Fruit fly (Drosophila melanogaster) Kc167 (cell line): Measurements from ENCODE around the gene CG34179.

Experiments
- psq ChIP-seq: fragments of >200 bp; optimal IDR thresholded peaks from 2 replicates; lab custom pipeline; 2017; ENCODE audit warnings: missing external identifiers
- ttk ChIP-seq: sonication (Bioruptor generic); optimal IDR thresholded peaks from 2 replicates; lab custom pipeline; 2017; ENCODE audit warnings: missing external identifiers

DNA sequence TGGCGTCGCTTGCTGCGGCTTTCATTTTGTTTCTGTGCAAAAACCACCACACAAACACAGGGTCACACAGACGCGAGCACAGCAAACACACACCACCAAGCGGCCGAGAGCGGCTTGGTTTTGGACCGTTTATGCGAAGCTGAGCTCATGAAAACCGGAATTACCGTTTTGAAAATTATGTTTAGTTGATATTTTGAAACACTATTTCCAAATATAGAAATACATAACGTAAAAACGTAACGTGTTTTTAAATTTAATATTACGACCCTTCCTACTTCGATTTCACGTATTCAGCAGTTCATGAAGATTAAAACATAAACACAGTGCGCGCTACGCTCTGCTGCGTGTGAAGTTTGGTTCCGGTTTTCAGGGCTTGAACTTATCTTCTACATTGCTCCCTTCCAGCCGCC lies 2.7 kb upstream of the CG34179 start:
- TF ChIP-seq psq (lab: Kevin White, UChicago) (no peak), ttk (no peak)
